Fruit fly (Drosophila melanogaster) whole organism, embryonic: ENCODE measurements around the gene CG15530.
A peak's percentile ranks its signal among the peaks of the same experiment; 100 is the strongest.

Experiments used
- Abd-B ChIP-seq: fragments of 200-800 bp; sonication (Bioruptor generic); optimal IDR thresholded peaks from 2 replicates; lab custom pipeline; 2018; ENCODE audit warnings: missing biosample characterization, mild to moderate bottlenecking, missing genetic modification characterization, moderate library complexity
- B-H2 ChIP-seq: fragments of 200-800 bp; sonication (Bioruptor generic); optimal IDR thresholded peaks from 2 replicates; lab custom pipeline; 2018; ENCODE audit warnings: missing biosample characterization, mild to moderate bottlenecking, missing genetic modification characterization
- Bdp1 ChIP-seq: fragments of 200-800 bp; sonication (Bioruptor generic); optimal IDR thresholded peaks from 3 replicates; lab custom pipeline; 2016; ENCODE audit warnings: missing biosample characterization, missing genetic modification characterization
- CG10147 ChIP-seq: fragments of 200-800 bp; sonication (Bioruptor generic); optimal IDR thresholded peaks from 2 replicates; lab custom pipeline; 2019; ENCODE audit warnings: missing biosample characterization, mild to moderate bottlenecking, missing genetic modification characterization, moderate library complexity
- CG1024 ChIP-seq: fragments of 200-800 bp; sonication (Bioruptor generic); IDR thresholded peaks from 2 replicates; pipeline ENCODE4 v1.3.6; 2022; ENCODE audit warnings: missing biosample characterization, missing genetic modification characterization
- CG10366 ChIP-seq: fragments of 200-800 bp; sonication (Bioruptor generic); IDR thresholded peaks from 2 replicates; pipeline ENCODE4 v1.3.6; 2022; ENCODE audit warnings: missing biosample characterization, missing genetic modification characterization
- CG10959 ChIP-seq: fragments of 200-800 bp; sonication (Bioruptor generic); IDR thresholded peaks from 2 replicates; pipeline ENCODE4 v1.3.6; 2022; ENCODE audit warnings: missing biosample characterization, missing genetic modification characterization
- CG11247 ChIP-seq: fragments of 200-800 bp; sonication (Bioruptor generic); IDR thresholded peaks from 2 replicates; pipeline ENCODE4 v1.3.6; 2022; ENCODE audit warnings: missing biosample characterization, missing genetic modification characterization
- CG11504 ChIP-seq: fragments of 200-800 bp; sonication (Bioruptor generic); optimal IDR thresholded peaks from 3 replicates; lab custom pipeline; 2019; ENCODE audit warnings: missing biosample characterization, mild to moderate bottlenecking, missing genetic modification characterization, moderate library complexity
- CG11695 ChIP-seq: fragments of 200-800 bp; sonication (Bioruptor generic); IDR thresholded peaks from 3 replicates; pipeline ENCODE4 v1.3.6; 2022; ENCODE audit warnings: missing biosample characterization, missing genetic modification characterization
- CG11696 ChIP-seq: fragments of 200-800 bp; sonication (Bioruptor generic); IDR thresholded peaks from 2 replicates; pipeline ENCODE4 v1.3.6; 2022; ENCODE audit warnings: missing biosample characterization, missing genetic modification characterization
- CG11723 ChIP-seq: fragments of 200-800 bp; sonication (Bioruptor generic); optimal IDR thresholded peaks from 2 replicates; lab custom pipeline; 2017; ENCODE audit warnings: missing biosample characterization, mild to moderate bottlenecking, missing genetic modification characterization
- CG12155 ChIP-seq: fragments of 200-800 bp; sonication (Bioruptor generic); optimal IDR thresholded peaks from 3 replicates; lab custom pipeline; 2016; ENCODE audit warnings: missing biosample characterization, missing genetic modification characterization
- CG1647 ChIP-seq: fragments of 200-800 bp; sonication (Bioruptor generic); optimal IDR thresholded peaks from 3 replicates; lab custom pipeline; 2016; ENCODE audit warnings: missing biosample characterization, missing genetic modification characterization
- CG17328 ChIP-seq: fragments of 200-800 bp; sonication (Bioruptor generic); IDR thresholded peaks from 2 replicates; pipeline ENCODE4 v1.3.6; 2022; ENCODE audit warnings: missing biosample characterization, missing genetic modification characterization
- CG18599 ChIP-seq: fragments of 200-800 bp; sonication (Bioruptor generic); optimal IDR thresholded peaks from 3 replicates; lab custom pipeline; 2017; ENCODE audit warnings: missing biosample characterization, missing genetic modification characterization, mild to moderate bottlenecking, moderate library complexity, missing genetic modification reagents
- CG18619 ChIP-seq: fragments of 200-800 bp; sonication (Bioruptor generic); optimal IDR thresholded peaks from 3 replicates; lab custom pipeline; 2017; ENCODE audit warnings: missing biosample characterization, mild to moderate bottlenecking, missing genetic modification characterization
- CG30431 ChIP-seq: fragments of 200-800 bp; sonication (Bioruptor generic); optimal IDR thresholded peaks from 2 replicates; lab custom pipeline; 2017; ENCODE audit warnings: missing biosample characterization, missing genetic modification characterization
- CG32772 ChIP-seq: fragments of 200-800 bp; sonication (Bioruptor generic); IDR thresholded peaks from 2 replicates; pipeline ENCODE4 v1.3.6; 2022; ENCODE audit warnings: missing biosample characterization, missing genetic modification characterization
- CG33213 ChIP-seq: fragments of 200-800 bp; sonication (Bioruptor generic); optimal IDR thresholded peaks from 3 replicates; lab custom pipeline; 2016; ENCODE audit warnings: missing biosample characterization, missing genetic modification characterization
- CG4707 ChIP-seq: fragments of 200-800 bp; sonication (Bioruptor generic); optimal IDR thresholded peaks from 2 replicates; lab custom pipeline; 2018; ENCODE audit warnings: missing biosample characterization, mild to moderate bottlenecking, missing genetic modification characterization, moderate library complexity
- CG5180 ChIP-seq: fragments of 200-800 bp; sonication (Bioruptor generic); optimal IDR thresholded peaks from 3 replicates; lab custom pipeline; 2017; ENCODE audit warnings: missing biosample characterization, missing genetic modification characterization, mild to moderate bottlenecking, moderate library complexity, missing genetic modification reagents
- CG7839 ChIP-seq: fragments of 200-800 bp; sonication (Bioruptor generic); optimal IDR thresholded peaks from 3 replicates; lab custom pipeline; 2018; ENCODE audit warnings: missing biosample characterization, mild to moderate bottlenecking, missing genetic modification characterization, moderate library complexity
- CG7928 ChIP-seq: fragments of 200-800 bp; sonication (Bioruptor generic); optimal IDR thresholded peaks from 2 replicates; lab custom pipeline; 2017; ENCODE audit warnings: missing biosample characterization, mild to moderate bottlenecking, missing genetic modification characterization
- CG8944 ChIP-seq: fragments of 200-800 bp; sonication (Bioruptor generic); optimal IDR thresholded peaks from 3 replicates; lab custom pipeline; 2016; ENCODE audit warnings: missing biosample characterization, missing genetic modification characterization
- CkIIα-i1 ChIP-seq: fragments of 200-800 bp; sonication (Bioruptor generic); IDR thresholded peaks from 2 replicates; pipeline ENCODE4 v1.3.6; 2022; ENCODE audit warnings: missing biosample characterization, missing genetic modification characterization
- D19B ChIP-seq: fragments of 200-800 bp; sonication (Bioruptor generic); optimal IDR thresholded peaks from 2 replicates; lab custom pipeline; 2017; ENCODE audit warnings: missing biosample characterization, mild to moderate bottlenecking, missing genetic modification characterization
- Ets65A ChIP-seq: fragments of 200-800 bp; sonication (Bioruptor generic); peaks from one replicate; lab custom pipeline; 2016; ENCODE audit warnings: missing biosample characterization, missing genetic modification characterization
- Hmr ChIP-seq: fragments of 200-800 bp; sonication (Bioruptor generic); optimal IDR thresholded peaks from 3 replicates; lab custom pipeline; 2017; ENCODE audit warnings: mild to moderate bottlenecking, missing biosample characterization, missing genetic modification reagents, missing genetic modification characterization
- Lhr ChIP-seq: fragments of 200-800 bp; sonication (Bioruptor generic); optimal IDR thresholded peaks from 3 replicates; lab custom pipeline; 2017; ENCODE audit warnings: mild to moderate bottlenecking, missing biosample characterization, missing genetic modification reagents, missing genetic modification characterization
- Meics ChIP-seq: fragments of 200-800 bp; sonication (Bioruptor generic); optimal IDR thresholded peaks from 2 replicates; lab custom pipeline; 2017; ENCODE audit warnings: missing biosample characterization, mild to moderate bottlenecking, missing genetic modification characterization
- Opbp ChIP-seq: fragments of 200-800 bp; sonication (Bioruptor generic); IDR thresholded peaks from 3 replicates; pipeline ENCODE4 v1.3.6; 2022; ENCODE audit warnings: missing biosample characterization, missing genetic modification characterization; ENCODE audit not compliant: partially characterized antibody
- Stat92E ChIP-seq, 3 experiments: fragments of >200 bp in 2 of 3; fragments of 200-800 bp in 1 of 3; sonication (Bioruptor generic) in 1 of 3; optimal IDR thresholded peaks; 2 replicates each; lab custom pipeline; 2017 to 2019; ENCODE audit warnings: missing biosample characterization in 3 of 3, missing genetic modification characterization in 3 of 3, mild to moderate bottlenecking in 1 of 3, moderate library complexity in 1 of 3
- TFAM ChIP-seq: fragments of 200-800 bp; sonication (Bioruptor generic); optimal IDR thresholded peaks from 2 replicates; lab custom pipeline; 2017; ENCODE audit warnings: missing biosample characterization, missing genetic modification characterization, inconsistent platforms
- bcd ChIP-seq: fragments of 200-800 bp; sonication (Bioruptor generic); optimal IDR thresholded peaks from 2 replicates; lab custom pipeline; 2017; ENCODE audit warnings: missing biosample characterization, mild to moderate bottlenecking, missing genetic modification characterization
- corto ChIP-seq: fragments of 200-800 bp; sonication (Bioruptor generic); optimal IDR thresholded peaks from 2 replicates; lab custom pipeline; 2016; ENCODE audit warnings: missing biosample characterization, mild to moderate bottlenecking, missing genetic modification characterization, moderate library complexity
- cwo ChIP-seq: fragments of 200-800 bp; sonication (Bioruptor generic); optimal IDR thresholded peaks from 3 replicates; lab custom pipeline; 2017; ENCODE audit warnings: missing biosample characterization, missing genetic modification characterization, mild to moderate bottlenecking, moderate library complexity, missing genetic modification reagents
- dati ChIP-seq: fragments of 200-800 bp; sonication (Bioruptor generic); IDR thresholded peaks from 2 replicates; pipeline ENCODE4 v1.3.6; 2022; ENCODE audit warnings: missing biosample characterization, missing genetic modification characterization
- ems ChIP-seq: fragments of 200-800 bp; sonication (Bioruptor generic); optimal IDR thresholded peaks from 3 replicates; lab custom pipeline; 2016; ENCODE audit warnings: missing biosample characterization, missing genetic modification characterization
- en ChIP-seq: fragments of 200-800 bp; sonication (Bioruptor generic); optimal IDR thresholded peaks from 2 replicates; lab custom pipeline; 2016; ENCODE audit warnings: missing biosample characterization, missing genetic modification characterization
- esg ChIP-seq: fragments of 200-800 bp; sonication (Bioruptor generic); conservative IDR thresholded peaks from 2 replicates; pipeline ENCODE4 v1.3.6; 2022; ENCODE audit warnings: missing biosample characterization, missing genetic modification characterization
- ftz-f1 ChIP-seq: fragments of 200-800 bp; sonication (Bioruptor generic); optimal IDR thresholded peaks from 2 replicates; lab custom pipeline; 2016; ENCODE audit warnings: missing biosample characterization, missing genetic modification characterization
- odd ChIP-seq: fragments of 200-800 bp; sonication (Bioruptor generic); optimal IDR thresholded peaks from 2 replicates; lab custom pipeline; 2017; ENCODE audit warnings: missing biosample characterization, mild to moderate bottlenecking, missing genetic modification characterization
- prd ChIP-seq, 3 experiments: fragments of >200 bp in 2 of 3; fragments of 200-800 bp in 1 of 3; sonication (Bioruptor generic) in 1 of 3; optimal IDR thresholded peaks in 2 of 3; IDR thresholded peaks in 1 of 3; 2 replicates in 2 of 3; 3 replicates in 1 of 3; pipeline versions ENCODE4 v1.3.6 to Lab custom; 2017 to 2022; ENCODE audit warnings: missing biosample characterization in 1 of 3, missing genetic modification characterization in 1 of 3
- ranshi ChIP-seq: fragments of 200-800 bp; sonication (Bioruptor generic); IDR thresholded peaks from 2 replicates; pipeline ENCODE4 v1.3.6; 2022; ENCODE audit warnings: missing biosample characterization, missing genetic modification characterization
- schlank ChIP-seq: fragments of 200-800 bp; sonication (Bioruptor generic); optimal IDR thresholded peaks from 2 replicates; lab custom pipeline; 2018; ENCODE audit warnings: missing biosample characterization, mild to moderate bottlenecking, missing genetic modification characterization
- scrt ChIP-seq: fragments of 200-800 bp; sonication (Bioruptor generic); optimal IDR thresholded peaks from 2 replicates; lab custom pipeline; 2018; ENCODE audit warnings: missing biosample characterization, mild to moderate bottlenecking, missing genetic modification characterization, moderate library complexity

Gene CG15530

DNA sequence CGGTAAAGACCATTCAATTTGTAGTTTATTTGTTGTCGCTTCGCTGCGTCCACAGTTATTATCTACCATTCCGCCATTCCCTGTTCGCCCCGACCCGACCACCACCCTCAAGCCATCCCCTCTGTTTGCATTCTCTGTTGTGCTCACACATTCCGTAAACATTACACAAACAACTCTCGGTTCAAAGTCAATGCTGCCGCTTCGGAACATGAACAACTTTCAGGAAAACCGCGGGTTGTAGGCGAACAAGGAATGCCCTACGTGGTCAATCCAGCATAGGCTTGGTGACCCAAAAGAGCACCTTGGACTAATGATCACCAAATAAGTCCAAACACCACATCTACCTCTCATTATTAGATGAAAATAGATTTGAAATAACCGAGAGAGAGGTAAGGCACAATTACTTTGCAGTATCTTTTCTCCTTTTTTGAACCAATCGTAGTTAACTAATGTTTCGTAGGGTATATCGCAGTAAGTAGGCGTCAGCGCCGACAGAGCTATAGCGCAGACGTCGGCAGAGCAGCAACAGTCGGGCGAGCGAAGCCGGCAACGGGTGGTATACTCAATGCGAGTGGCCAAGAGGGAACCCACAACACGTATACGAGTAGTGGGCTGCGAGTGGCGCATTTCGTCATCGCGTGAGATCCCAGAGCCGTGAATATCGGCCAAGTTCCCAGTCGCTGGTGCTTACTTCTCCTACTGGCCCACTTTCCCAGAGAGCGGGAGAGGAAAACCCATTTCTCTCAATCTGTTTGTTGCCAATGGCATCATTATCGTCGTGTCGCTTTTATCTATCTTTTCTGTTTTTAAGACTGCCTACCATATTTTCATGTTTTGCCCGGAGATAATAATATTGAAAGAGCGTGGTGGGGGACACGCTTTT is 25.7 kb downstream of the CG15530 start (continued):
- TF ChIP-seq bcd: peak; percentile 98
- TF ChIP-seq TFAM (GFP tag; lab: Kevin White, UChicago): peak; percentile 87
- peak; percentile 98 for TF ChIP-seq ranshi (GFP tag; lab: Robert Waterston, UW)
- TF ChIP-seq CkIIα-i1 (GFP tag; lab: Robert Waterston, UW): peak; percentile 88
- peak; percentile 65; the same call in 1 of the 2 replicates for TF ChIP-seq dati (GFP tag; lab: Robert Waterston, UW)
- TF ChIP-seq CG11504 (tag; lab: Kevin White, UChicago): peak; percentile 97
- TF ChIP-seq CG18599 (GFP tag; lab: Kevin White, UChicago): peak; percentile 98
- peak; percentile 64 for TF ChIP-seq B-H2 (GFP tag; lab: Kevin White, UChicago)
- TF ChIP-seq cwo (GFP tag; lab: Kevin White, UChicago): peak; percentile 97
- TF ChIP-seq esg (GFP tag; lab: Robert Waterston, UW): peak; percentile 97
- TF ChIP-seq prd (optimal IDR thresholded peaks at IDR 0.05; lab: Kevin White, UChicago): no peak
- TF ChIP-seq prd (GFP tag; IDR thresholded peaks at IDR 0.05; lab: Robert Waterston, UW): peak; percentile 95
- TF ChIP-seq Opbp (GFP tag; lab: Robert Waterston, UW): no peak
- TF ChIP-seq CG7839 (tag; lab: Kevin White, UChicago): peak; percentile 97
- TF ChIP-seq Lhr (GFP tag; lab: Kevin White, UChicago): peak; percentile 67
- TF ChIP-seq D19B (GFP tag; lab: Kevin White, UChicago): peak; percentile 93
- peak; percentile 97 for TF ChIP-seq Meics (GFP tag; lab: Kevin White, UChicago)
- TF ChIP-seq Stat92E (GFP tag; optimal IDR thresholded peaks at IDR 0.05; lab: Kevin White, UChicago): peak in 1 of 3 experiments; percentile 86
- peak; percentile 98 for TF ChIP-seq CG8944
- peak; percentile 96 for TF ChIP-seq Hmr (GFP tag; lab: Kevin White, UChicago)
- TF ChIP-seq scrt (GFP tag; lab: Kevin White, UChicago): peak; percentile 97
- TF ChIP-seq CG11696 (GFP tag; lab: Robert Waterston, UW): peak; percentile 75
- peak; percentile 73 for TF ChIP-seq CG11247 (GFP tag; lab: Robert Waterston, UW)
- peak; percentile 92 for TF ChIP-seq ftz-f1 (GFP tag; lab: Kevin White, UChicago)
- peak; percentile 88 for TF ChIP-seq CG10959 (GFP tag; lab: Robert Waterston, UW)
- peak; percentile 93 for TF ChIP-seq CG11695 (GFP tag; lab: Robert Waterston, UW)
- TF ChIP-seq CG18619 (GFP tag; lab: Kevin White, UChicago): peak; percentile 90
- TF ChIP-seq Abd-B (GFP tag; lab: Kevin White, UChicago): peak; percentile 97
- peak; percentile 86 for TF ChIP-seq CG10366
- peak; percentile 89 for TF ChIP-seq CG12155 (GFP tag; lab: Kevin White, UChicago)
- TF ChIP-seq CG7928 (GFP tag; lab: Kevin White, UChicago): peak; percentile 77
- peak; percentile 81 for TF ChIP-seq Bdp1 (GFP tag; lab: Kevin White, UChicago)
- peak; percentile 60 for TF ChIP-seq CG4707
- peak; percentile 97 for TF ChIP-seq CG10147 (GFP tag; lab: Kevin White, UChicago)
- peak; percentile 89 for TF ChIP-seq en
- peak; percentile 98 for TF ChIP-seq ems (GFP tag; lab: Kevin White, UChicago)
- TF ChIP-seq odd (GFP tag; lab: Kevin White, UChicago): peak; percentile 90
- TF ChIP-seq schlank (tag; lab: Kevin White, UChicago): peak; percentile 83
- peak; percentile 90 for TF ChIP-seq CG1024 (GFP tag; lab: Robert Waterston, UW)
- peak; percentile 97 for TF ChIP-seq CG33213
- peak; percentile 97 for TF ChIP-seq CG1647 (GFP tag; lab: Kevin White, UChicago)
- TF ChIP-seq corto: no peak
- peak; percentile 94 for TF ChIP-seq CG32772 (GFP tag; lab: Robert Waterston, UW)
- TF ChIP-seq CG17328 (GFP tag; lab: Robert Waterston, UW): peak; percentile 70; the same call in 1 of the 2 replicates
- TF ChIP-seq Ets65A (GFP tag; lab: Kevin White, UChicago): peak; percentile 100
- peak; percentile 95 for TF ChIP-seq CG11723 (GFP tag; lab: Kevin White, UChicago)
- peak; percentile 87 for TF ChIP-seq CG5180 (GFP tag; lab: Kevin White, UChicago)
- TF ChIP-seq CG30431 (GFP tag; lab: Kevin White, UChicago): peak; percentile 89
